Fruit fly (Drosophila melanogaster) whole organism, embryonic: ENCODE data around the gene Hph.

Source experiments
- Ada2b ChIP-seq: fragments of 200-800 bp; sonication (Bioruptor generic); IDR thresholded peaks from 2 replicates; pipeline ENCODE4 v1.3.6; 2022; ENCODE audit warnings: missing biosample characterization, missing genetic modification characterization
- Adf1 ChIP-seq: fragments of 200-800 bp; sonication (Bioruptor generic); IDR thresholded peaks from 2 replicates; pipeline ENCODE4 v1.3.6; 2022; ENCODE audit warnings: missing biosample characterization, missing genetic modification characterization
- Atf6 ChIP-seq: fragments of 200-800 bp; sonication (Bioruptor generic); IDR thresholded peaks from 2 replicates; pipeline ENCODE4 v1.3.6; 2022; ENCODE audit warnings: missing biosample characterization, missing genetic modification characterization
- CG10654 ChIP-seq: fragments of 200-800 bp; sonication (Bioruptor generic); optimal IDR thresholded peaks from 2 replicates; lab custom pipeline; 2016; ENCODE audit warnings: missing biosample characterization, missing genetic modification characterization
- CG10979 ChIP-seq: fragments of 200-800 bp; sonication (Bioruptor generic); optimal IDR thresholded peaks from 2 replicates; lab custom pipeline; 2018; ENCODE audit warnings: missing biosample characterization, mild to moderate bottlenecking, missing genetic modification characterization, moderate library complexity
- CG13894 ChIP-seq: fragments of 200-800 bp; sonication (Bioruptor generic); optimal IDR thresholded peaks from 3 replicates; lab custom pipeline; 2018; ENCODE audit warnings: missing biosample characterization, mild to moderate bottlenecking, missing genetic modification characterization, moderate library complexity
- CG18599 ChIP-seq: fragments of 200-800 bp; sonication (Bioruptor generic); optimal IDR thresholded peaks from 3 replicates; lab custom pipeline; 2017; ENCODE audit warnings: missing biosample characterization, missing genetic modification characterization, mild to moderate bottlenecking, moderate library complexity, missing genetic modification reagents
- CG2712 ChIP-seq: fragments of 200-800 bp; optimal IDR thresholded peaks from 3 replicates; lab custom pipeline; 2019; ENCODE audit warnings: missing biosample characterization, mild to moderate bottlenecking, missing genetic modification characterization, moderate library complexity
- CG31388 ChIP-seq: fragments of 200-800 bp; sonication (Bioruptor generic); optimal IDR thresholded peaks from 2 replicates; lab custom pipeline; 2016; ENCODE audit warnings: missing biosample characterization, missing genetic modification characterization
- CG4730 ChIP-seq: fragments of 200-800 bp; sonication (Bioruptor generic); IDR thresholded peaks from 2 replicates; pipeline ENCODE4 v1.3.6; 2022; ENCODE audit warnings: missing biosample characterization, missing genetic modification characterization
- CG7271 ChIP-seq: fragments of 200-800 bp; sonication (Bioruptor generic); optimal IDR thresholded peaks from 2 replicates; lab custom pipeline; 2018; ENCODE audit warnings: missing biosample characterization, mild to moderate bottlenecking, missing genetic modification characterization, moderate library complexity
- CG7372 ChIP-seq: fragments of 200-800 bp; sonication (Bioruptor generic); IDR thresholded peaks from 2 replicates; pipeline ENCODE4 v1.3.6; 2022; ENCODE audit warnings: missing biosample characterization, missing genetic modification characterization
- CG7839 ChIP-seq: fragments of 200-800 bp; sonication (Bioruptor generic); optimal IDR thresholded peaks from 3 replicates; lab custom pipeline; 2018; ENCODE audit warnings: missing biosample characterization, mild to moderate bottlenecking, missing genetic modification characterization, moderate library complexity
- Dek ChIP-seq: fragments of 200-800 bp; sonication (Bioruptor generic); optimal IDR thresholded peaks from 3 replicates; lab custom pipeline; 2019; ENCODE audit warnings: missing biosample characterization, mild to moderate bottlenecking, missing genetic modification characterization, moderate library complexity
- Dip2 ChIP-seq: fragments of 200-800 bp; sonication (Bioruptor generic); IDR thresholded peaks from 2 replicates; pipeline ENCODE4 v1.3.6; 2022; ENCODE audit warnings: missing biosample characterization, missing genetic modification characterization
- Hand ChIP-seq: fragments of 200-800 bp; sonication (Bioruptor generic); optimal IDR thresholded peaks from 2 replicates; lab custom pipeline; 2017; ENCODE audit warnings: mild to moderate bottlenecking, missing biosample characterization, missing genetic modification reagents, missing genetic modification characterization
- Hr3 ChIP-seq: fragments of 200-800 bp; sonication (Bioruptor generic); optimal IDR thresholded peaks from 3 replicates; lab custom pipeline; 2016; ENCODE audit warnings: missing biosample characterization, missing genetic modification characterization
- Jarid2 ChIP-seq: fragments of 200-800 bp; sonication (Bioruptor generic); optimal IDR thresholded peaks from 3 replicates; lab custom pipeline; 2017; ENCODE audit warnings: mild to moderate bottlenecking, missing biosample characterization, missing genetic modification reagents, missing genetic modification characterization
- Med ChIP-seq: fragments of 200-800 bp; sonication (Bioruptor generic); peaks from one replicate; lab custom pipeline; 2016; ENCODE audit warnings: missing biosample characterization, missing genetic modification characterization, mild to moderate bottlenecking, inconsistent platforms, moderate library complexity
- Ravus ChIP-seq: fragments of 200-800 bp; sonication (Bioruptor generic); IDR thresholded peaks from 2 replicates; pipeline ENCODE4 v1.3.6; 2022; ENCODE audit warnings: missing biosample characterization, missing genetic modification characterization
- Trl ChIP-seq, 3 experiments: fragments of >200 bp in 2 of 3; fragments of 200-800 bp in 1 of 3; sonication (Bioruptor generic) in 1 of 3; optimal IDR thresholded peaks; 2 replicates in 1 of 3; 3 replicates in 2 of 3; lab custom pipeline; 2016 to 2017; ENCODE audit warnings: missing biosample characterization in 1 of 3, missing genetic modification characterization in 1 of 3
- amos ChIP-seq: fragments of 200-800 bp; sonication (Bioruptor generic); IDR thresholded peaks from 2 replicates; pipeline ENCODE4 v1.3.6; 2022; ENCODE audit warnings: missing biosample characterization, missing genetic modification characterization; ENCODE audit not compliant: partially characterized antibody
- aop ChIP-seq: fragments of 200-800 bp; sonication (Bioruptor generic); IDR thresholded peaks from 2 replicates; pipeline ENCODE4 v1.3.6; 2022; ENCODE audit warnings: missing biosample characterization, missing genetic modification characterization
- ato ChIP-seq: fragments of 200-800 bp; sonication (Bioruptor generic); IDR thresholded peaks from 2 replicates; pipeline ENCODE4 v1.3.6; 2022; ENCODE audit warnings: missing biosample characterization, missing genetic modification characterization; ENCODE audit not compliant: partially characterized antibody
- br ChIP-seq: fragments of >200 bp; optimal IDR thresholded peaks from 2 replicates; lab custom pipeline; 2017
- chinmo ChIP-seq: fragments of 200-800 bp; sonication (Bioruptor generic); IDR thresholded peaks from 4 replicates; pipeline ENCODE4 v1.3.6; 2022; ENCODE audit warnings: missing biosample characterization, missing genetic modification characterization; ENCODE audit not compliant: partially characterized antibody
- chm ChIP-seq: fragments of 200-800 bp; sonication (Bioruptor generic); IDR thresholded peaks from 2 replicates; pipeline ENCODE4 v1.3.6; 2022; ENCODE audit warnings: missing biosample characterization, missing genetic modification characterization
- cwo ChIP-seq: fragments of 200-800 bp; sonication (Bioruptor generic); optimal IDR thresholded peaks from 3 replicates; lab custom pipeline; 2017; ENCODE audit warnings: missing biosample characterization, missing genetic modification characterization, mild to moderate bottlenecking, moderate library complexity, missing genetic modification reagents
- ems ChIP-seq: fragments of 200-800 bp; sonication (Bioruptor generic); optimal IDR thresholded peaks from 3 replicates; lab custom pipeline; 2016; ENCODE audit warnings: missing biosample characterization, missing genetic modification characterization
- gro ChIP-seq: fragments of 200-800 bp; sonication (Bioruptor generic); optimal IDR thresholded peaks from 2 replicates; lab custom pipeline; 2016; ENCODE audit warnings: missing biosample characterization, missing genetic modification characterization
- her ChIP-seq: fragments of 200-800 bp; sonication (Bioruptor generic); optimal IDR thresholded peaks from 2 replicates; lab custom pipeline; 2016; ENCODE audit warnings: missing biosample characterization, missing genetic modification characterization
- mirr ChIP-seq: fragments of 200-800 bp; sonication (Bioruptor generic); optimal IDR thresholded peaks from 3 replicates; lab custom pipeline; 2018; ENCODE audit warnings: missing biosample characterization, mild to moderate bottlenecking, missing genetic modification characterization
- pan ChIP-seq, 4 experiments: fragments of >200 bp in 3 of 4; fragments of 200-800 bp in 1 of 4; sonication (Bioruptor generic) in 1 of 4; optimal IDR thresholded peaks in 3 of 4; IDR thresholded peaks in 1 of 4; 2 replicates each; pipeline versions ENCODE4 v1.3.6 to Lab custom; 2017 to 2022; ENCODE audit warnings: missing biosample characterization in 2 of 4, missing genetic modification characterization in 2 of 4, mixed read lengths in 1 of 4
- pzg ChIP-seq: fragments of 200-800 bp; sonication (Bioruptor generic); optimal IDR thresholded peaks from 3 replicates; lab custom pipeline; 2018; ENCODE audit warnings: missing biosample characterization, mild to moderate bottlenecking, missing genetic modification characterization, moderate library complexity
- shn ChIP-seq: fragments of 200-800 bp; sonication (Bioruptor generic); optimal IDR thresholded peaks from 3 replicates; lab custom pipeline; 2016; ENCODE audit warnings: missing biosample characterization, missing genetic modification characterization
- slbo ChIP-seq: fragments of 200-800 bp; sonication (Bioruptor generic); IDR thresholded peaks from 2 replicates; pipeline ENCODE4 v1.3.6; 2022; ENCODE audit warnings: missing biosample characterization, missing genetic modification characterization
- sr ChIP-seq: fragments of 200-800 bp; sonication (Bioruptor generic); IDR thresholded peaks from 3 replicates; pipeline ENCODE4 v1.3.6; 2022; ENCODE audit warnings: missing biosample characterization, missing genetic modification characterization
- tap ChIP-seq: fragments of 200-800 bp; optimal IDR thresholded peaks from 3 replicates; lab custom pipeline; 2019; ENCODE audit warnings: missing biosample characterization, mild to moderate bottlenecking, missing genetic modification characterization, moderate library complexity
- ttk ChIP-seq: fragments of 200-800 bp; sonication (Bioruptor generic); IDR thresholded peaks from 2 replicates; pipeline ENCODE4 v2.1.2; 2022; ENCODE audit warnings: missing biosample characterization, missing genetic modification characterization
- unc-4 ChIP-seq: fragments of 200-800 bp; sonication (Bioruptor generic); IDR thresholded peaks from 2 replicates; pipeline ENCODE4 v1.3.6; 2022; ENCODE audit warnings: missing biosample characterization, missing genetic modification characterization; ENCODE audit not compliant: partially characterized antibody

Hph gene

DNA sequence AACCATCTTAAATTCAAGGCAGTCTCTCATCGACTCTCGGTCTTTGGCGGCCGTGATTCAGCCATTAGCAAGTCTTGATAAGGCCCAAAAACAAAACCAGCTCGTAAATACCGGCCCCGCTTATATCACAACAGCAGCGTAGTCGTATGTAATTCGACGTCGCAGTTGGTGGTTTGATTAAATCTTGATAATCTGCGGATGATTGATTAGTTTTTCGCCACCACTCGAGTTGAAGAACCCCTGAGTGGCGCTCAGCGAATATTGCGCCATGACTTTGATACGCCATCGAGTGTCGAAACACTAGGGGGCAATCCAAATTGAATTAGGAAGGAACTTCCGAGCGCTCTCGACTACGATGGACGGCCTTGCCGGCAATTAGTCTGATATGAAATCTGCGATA, 21.8 kb downstream of the Hph start (continued):
- TF ChIP-seq gro (peak; percentile 82), CG18599 (GFP tag; lab: Kevin White, UChicago) (peak; percentile 11), Adf1 (GFP tag; lab: Robert Waterston, UW) (peak; percentile 51; the same call in 1 of the 2 replicates), CG4730 (GFP tag; lab: Robert Waterston, UW) (no peak), mirr (GFP tag; lab: Kevin White, UChicago) (peak; percentile 57), cwo (GFP tag; lab: Kevin White, UChicago) (peak; percentile 17), tap (no peak), aop (GFP tag; lab: Robert Waterston, UW) (no peak)

DNA sequence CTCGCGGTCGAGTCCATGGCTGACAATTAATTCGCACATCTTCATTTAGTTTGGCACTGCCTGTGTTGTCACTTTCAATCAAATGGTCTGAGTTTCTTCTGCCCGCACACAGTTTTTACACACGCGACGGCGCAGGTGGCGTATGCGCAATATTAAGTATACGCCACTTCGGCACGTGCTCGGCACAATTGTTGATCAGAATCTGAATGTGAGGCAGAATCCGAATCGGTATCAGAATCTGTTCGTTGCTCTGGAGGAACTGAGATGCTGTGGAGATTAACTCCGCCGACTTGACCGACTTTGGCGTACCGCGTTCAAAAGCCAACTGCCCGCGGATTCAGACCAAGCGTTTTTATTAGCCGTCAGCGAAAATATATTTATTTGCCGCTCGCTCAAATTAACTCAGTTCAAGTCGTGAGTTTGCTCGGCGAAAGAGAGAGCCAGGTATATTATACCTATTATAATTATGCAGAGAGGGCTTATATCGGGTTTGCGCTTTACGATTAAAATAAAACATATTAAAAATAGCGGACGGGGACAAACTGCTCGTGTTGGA, 22.9 kb downstream of the Hph start:
- no peak for TF ChIP-seq Hr3 (GFP tag; lab: Kevin White, UChicago)
- TF ChIP-seq aop (GFP tag; lab: Robert Waterston, UW), result no peak
- no peak for TF ChIP-seq shn (GFP tag; lab: Kevin White, UChicago)
- TF ChIP-seq CG10979, result peak; percentile 11
- TF ChIP-seq cwo (GFP tag; lab: Kevin White, UChicago), result peak; percentile 89
- TF ChIP-seq unc-4, result 0 out of 2 replicates have a peak, but pooled peaks have one; percentile 13
- TF ChIP-seq Ravus (GFP tag; lab: Robert Waterston, UW), result no peak
- TF ChIP-seq chm (GFP tag; lab: Robert Waterston, UW), result 0 out of 2 replicates have a peak, but pooled peaks have one; percentile 13
- no peak for TF ChIP-seq sr (GFP tag; lab: Robert Waterston, UW)
- no peak for TF ChIP-seq Dek
- TF ChIP-seq amos (GFP tag; lab: Robert Waterston, UW), result peak; percentile 37; the same call in 1 of the 2 replicates
- peak in 1 of 2 experiments; percentile 8 for TF ChIP-seq Trl (optimal IDR thresholded peaks at IDR 0.05; lab: Kevin White, UChicago)
- no peak for TF ChIP-seq Trl (GFP tag; optimal IDR thresholded peaks at IDR 0.05; lab: Kevin White, UChicago)
- TF ChIP-seq chinmo (GFP tag; lab: Robert Waterston, UW), result peak; percentile 72; the same call in 1 of the 4 replicates
- TF ChIP-seq Med (GFP tag; lab: Kevin White, UChicago), result peak; percentile 62
- peak; percentile 94 for TF ChIP-seq CG7372
- TF ChIP-seq CG13894 (tag; lab: Kevin White, UChicago), result peak; percentile 32

DNA sequence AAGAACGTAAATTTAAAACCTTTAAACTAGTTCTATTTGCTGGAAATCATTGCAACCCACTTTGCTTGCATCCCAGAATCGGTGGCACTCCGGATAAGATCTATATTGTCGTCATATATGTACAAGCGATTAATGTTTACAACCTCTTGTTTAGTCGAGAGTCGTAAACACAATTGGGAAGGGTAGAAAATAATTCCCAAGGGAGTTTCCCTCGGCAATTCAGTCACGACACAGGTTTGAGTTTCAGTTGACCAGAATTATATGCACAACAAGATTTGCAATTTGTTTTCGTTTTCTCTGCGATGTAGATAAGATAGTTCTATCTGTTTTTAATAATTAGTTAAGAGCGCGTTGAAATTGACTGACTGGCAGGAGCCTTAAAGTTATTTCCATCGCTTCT, 23.5 kb downstream of the Hph start:
- TF ChIP-seq CG2712 (no peak), slbo (no peak), Jarid2 (GFP tag; lab: Kevin White, UChicago) (no peak), CG10654 (no peak), CG7271 (tag; lab: Kevin White, UChicago) (no peak), CG7839 (tag; lab: Kevin White, UChicago) (no peak), ato (GFP tag; lab: Robert Waterston, UW) (no peak), CG13894 (tag; lab: Kevin White, UChicago) (no peak), ttk (GFP tag; lab: Robert Waterston, UW) (no peak), Atf6 (GFP tag; lab: Robert Waterston, UW) (no peak), pan (optimal IDR thresholded peaks at IDR 0.05; lab: Kevin White, UChicago) (no peak), pan (GFP tag; optimal IDR thresholded peaks at IDR 0.05 in 1 of 2, IDR thresholded peaks at IDR 0.05 in 1 of 2) (no peak), her (GFP tag; lab: Kevin White, UChicago) (no peak), pzg (GFP tag; lab: Kevin White, UChicago) (no peak), Ada2b (GFP tag; lab: Robert Waterston, UW) (no peak), Dip2 (GFP tag; lab: Robert Waterston, UW) (no peak), ems (GFP tag; lab: Kevin White, UChicago) (no peak), br (lab: Kevin White, UChicago) (no peak), Hand (GFP tag; lab: Kevin White, UChicago) (no peak), CG31388 (GFP tag; lab: Kevin White, UChicago) (no peak)
- TF ChIP-seq, all 482 proteins: peak for 0
